Worm (Caenorhabditis elegans) whole organism, young adult: ENCODE measurements around the gene hmgr-1.

Experiments
- B0019.2 ChIP-seq: fragments of 200-800 bp; sonication (Bioruptor generic); conservative IDR thresholded peaks from 2 replicates; pipeline ENCODE4 v1.3.6; 2022; ENCODE audit warnings: missing genetic modification reagents, missing genetic modification characterization, missing compliant biosample characterization
- C06A6.2 ChIP-seq: fragments of 200-800 bp; sonication (Bioruptor generic); conservative IDR thresholded peaks from 2 replicates; pipeline ENCODE4 v1.3.6; 2022; ENCODE audit warnings: missing genetic modification characterization, missing compliant biosample characterization
- C17E4.6 ChIP-seq: fragments of 200-800 bp; sonication (Bioruptor generic); IDR thresholded peaks from 2 replicates; pipeline ENCODE4 v1.3.6; 2022; ENCODE audit warnings: missing genetic modification reagents, missing genetic modification characterization, missing compliant biosample characterization
- F23B12.7 ChIP-seq: sonication (generic microtip); optimal IDR thresholded peaks from 2 replicates; lab custom pipeline; 2017; ENCODE audit warnings: missing genetic modification characterization, mild to moderate bottlenecking, missing compliant biosample characterization, antibody characterized with exemption, moderate library complexity; ENCODE audit not compliant: insufficient read depth
- F33H1.4 ChIP-seq: fragments of 200-800 bp; sonication (Bioruptor generic); IDR thresholded peaks from 2 replicates; pipeline ENCODE4 v1.3.6; 2022; ENCODE audit warnings: missing genetic modification reagents, missing genetic modification characterization, missing compliant biosample characterization
- F37B4.10 ChIP-seq: fragments of 200-800 bp; sonication (Bioruptor generic); IDR thresholded peaks from 2 replicates; pipeline ENCODE4 v1.3.6; 2022; ENCODE audit warnings: missing genetic modification characterization, missing compliant biosample characterization
- K12H6.12 ChIP-seq: fragments of 200-800 bp; sonication (Bioruptor generic); optimal IDR thresholded peaks from 2 replicates; lab custom pipeline; 2018; ENCODE audit warnings: mild to moderate bottlenecking, missing genetic modification characterization, missing compliant biosample characterization
- T07F8.4 ChIP-seq: sonication (generic microtip); optimal IDR thresholded peaks from 2 replicates; lab custom pipeline; 2016; ENCODE audit warnings: mild to moderate bottlenecking, missing genetic modification characterization, moderate library complexity, missing compliant biosample characterization
- Y67H2A.10 ChIP-seq: fragments of 200-800 bp; sonication (Bioruptor generic); conservative IDR thresholded peaks from 2 replicates; pipeline ENCODE4 v1.3.6; 2022; ENCODE audit warnings: missing genetic modification reagents, missing genetic modification characterization, missing compliant biosample characterization
- Y79H2A.3 ChIP-seq: fragments of 200-800 bp; sonication (Bioruptor generic); conservative IDR thresholded peaks from 2 replicates; pipeline ENCODE4 v1.3.6; 2022; ENCODE audit warnings: missing genetic modification reagents, missing genetic modification characterization, missing compliant biosample characterization
- Y95B8A.8 ChIP-seq: fragments of 200-800 bp; sonication (Bioruptor generic); IDR thresholded peaks from 2 replicates; pipeline ENCODE4 v1.3.6; 2022; ENCODE audit warnings: missing genetic modification reagents, missing genetic modification characterization, missing compliant biosample characterization
- aptf-2 ChIP-seq: fragments of 200-800 bp; sonication (Bioruptor generic); conservative IDR thresholded peaks from 2 replicates; pipeline ENCODE4 v1.3.6; 2022; ENCODE audit warnings: missing genetic modification reagents, missing genetic modification characterization, missing compliant biosample characterization
- bed-2 ChIP-seq: fragments of 200-800 bp; sonication (Bioruptor generic); IDR thresholded peaks from 2 replicates; pipeline ENCODE4 v1.3.6; 2022; ENCODE audit warnings: missing genetic modification reagents, missing genetic modification characterization, missing compliant biosample characterization
- ccch-3 ChIP-seq: fragments of 200-800 bp; sonication (Bioruptor generic); optimal IDR thresholded peaks from 2 replicates; lab custom pipeline; 2018; ENCODE audit warnings: mild to moderate bottlenecking, missing genetic modification characterization, missing compliant biosample characterization
- cebp-2 ChIP-seq: fragments of 200-800 bp; sonication (Bioruptor generic); IDR thresholded peaks from 2 replicates; pipeline ENCODE4 v1.3.6; 2022; ENCODE audit warnings: missing genetic modification characterization, missing compliant biosample characterization
- ceh-79 ChIP-seq: sonication (generic microtip); optimal IDR thresholded peaks from 2 replicates; lab custom pipeline; 2017; ENCODE audit warnings: mild to moderate bottlenecking, missing genetic modification characterization, missing compliant biosample characterization
- chd-7 ChIP-seq: sonication (generic microtip); optimal IDR thresholded peaks from 2 replicates; lab custom pipeline; 2016; ENCODE audit warnings: mild to moderate bottlenecking, missing genetic modification characterization, moderate library complexity, missing compliant biosample characterization
- die-1 ChIP-seq: sonication (generic microtip); optimal IDR thresholded peaks from 2 replicates; lab custom pipeline; 2016; ENCODE audit warnings: missing genotype, mild to moderate bottlenecking, missing genetic modification characterization, missing compliant biosample characterization
- dox-1 ChIP-seq: fragments of 200-800 bp; sonication (Bioruptor generic); IDR thresholded peaks from 2 replicates; pipeline ENCODE4 v1.3.6; 2022; ENCODE audit warnings: missing genetic modification reagents, missing genetic modification characterization, missing compliant biosample characterization
- efl-1 ChIP-seq: fragments of 150-350 bp; optimal IDR thresholded peaks from 2 replicates; lab custom pipeline; 2014; ENCODE audit warnings: missing biosample characterization, missing genetic modification reagents, missing genetic modification characterization
- egl-44 ChIP-seq: fragments of 200-800 bp; sonication (Bioruptor generic); IDR thresholded peaks from 2 replicates; pipeline ENCODE4 v1.3.6; 2022; ENCODE audit warnings: missing genetic modification reagents, missing genetic modification characterization, missing compliant biosample characterization
- ekl-4 ChIP-seq: fragments of 200-800 bp; sonication (Bioruptor generic); IDR thresholded peaks from 2 replicates; pipeline ENCODE4 v1.3.6; 2022; ENCODE audit warnings: missing genetic modification reagents, missing genetic modification characterization, missing compliant biosample characterization
- ets-4 ChIP-seq: fragments of 200-800 bp; sonication (Bioruptor generic); optimal IDR thresholded peaks from 2 replicates; lab custom pipeline; 2018; ENCODE audit warnings: mild to moderate bottlenecking, missing genetic modification characterization, missing compliant biosample characterization
- fkh-3 ChIP-seq: sonication (generic microtip); optimal IDR thresholded peaks from 2 replicates; lab custom pipeline; 2016; ENCODE audit warnings: mild to moderate bottlenecking, missing genetic modification characterization, missing compliant biosample characterization
- gei-17 ChIP-seq: fragments of 200-800 bp; sonication (Bioruptor generic); optimal IDR thresholded peaks from 2 replicates; lab custom pipeline; 2018; ENCODE audit warnings: mild to moderate bottlenecking, missing genetic modification characterization, missing compliant biosample characterization
- hmg-1.2 ChIP-seq: fragments of 200-800 bp; sonication (Bioruptor generic); IDR thresholded peaks from 2 replicates; pipeline ENCODE4 v1.3.6; 2022; ENCODE audit warnings: missing genetic modification reagents, missing genetic modification characterization, missing compliant biosample characterization
- hrde-1 ChIP-seq: sonication (generic microtip); optimal IDR thresholded peaks from 2 replicates; lab custom pipeline; 2016; ENCODE audit warnings: missing genetic modification characterization, mild to moderate bottlenecking, missing compliant biosample characterization, moderate library complexity, missing genotype, missing genetic modification reagents, borderline replicate concordance
- let-526 ChIP-seq: fragments of 200-800 bp; sonication (Bioruptor generic); IDR thresholded peaks from 2 replicates; pipeline ENCODE4 v1.3.6; 2022; ENCODE audit warnings: missing genetic modification reagents, missing genetic modification characterization, missing compliant biosample characterization
- let-607 ChIP-seq, 2 experiments: fragments of 200-800 bp in 1 of 2; sonication (Bioruptor generic) in 1 of 2; sonication (generic microtip) in 1 of 2; optimal IDR thresholded peaks; 2 replicates each; lab custom pipeline; 2016 to 2018; ENCODE audit warnings: mild to moderate bottlenecking in 2 of 2, missing compliant biosample characterization in 2 of 2, missing genetic modification characterization in 2 of 2, moderate library complexity in 2 of 2, missing genotype in 1 of 2
- lin-35 ChIP-seq, 3 experiments: fragments of 150-350 bp in 2 of 3; sonication (generic microtip) in 1 of 3; optimal IDR thresholded peaks; 2 replicates each; lab custom pipeline; 2014 to 2018; ENCODE audit warnings: missing biosample characterization in 3 of 3, missing genetic modification characterization in 3 of 3, missing genetic modification reagents in 3 of 3
- madf-6 ChIP-seq: fragments of 200-800 bp; sonication (Bioruptor generic); IDR thresholded peaks from 2 replicates; pipeline ENCODE4 v1.3.6; 2022; ENCODE audit warnings: missing genetic modification reagents, missing genetic modification characterization, missing compliant biosample characterization
- mcd-1 ChIP-seq: fragments of 200-800 bp; sonication (Bioruptor generic); IDR thresholded peaks from 2 replicates; pipeline ENCODE4 v1.3.6; 2022; ENCODE audit warnings: missing genetic modification reagents, missing genetic modification characterization, missing compliant biosample characterization
- nfya-2 ChIP-seq: fragments of 200-800 bp; sonication (Bioruptor generic); IDR thresholded peaks from 2 replicates; pipeline ENCODE4 v1.3.6; 2022; ENCODE audit warnings: missing genetic modification reagents, missing genetic modification characterization, missing compliant biosample characterization
- nfyb-1 ChIP-seq: fragments of 200-800 bp; sonication (Bioruptor generic); IDR thresholded peaks from 2 replicates; pipeline ENCODE4 v1.3.6; 2022; ENCODE audit warnings: missing genetic modification reagents, missing genetic modification characterization, missing compliant biosample characterization
- nhr-90 ChIP-seq: sonication (generic microtip); optimal IDR thresholded peaks from 2 replicates; lab custom pipeline; 2016; ENCODE audit warnings: missing genotype, mild to moderate bottlenecking, missing genetic modification characterization, missing compliant biosample characterization
- rcor-1 ChIP-seq: fragments of 200-800 bp; sonication (Bioruptor generic); IDR thresholded peaks from 2 replicates; pipeline ENCODE4 v1.3.6; 2022; ENCODE audit warnings: missing genetic modification reagents, missing genetic modification characterization, missing compliant biosample characterization
- rpc-1 ChIP-seq, 2 experiments: fragments of 150-350 bp in 1 of 2; sonication (generic microtip) in 1 of 2; optimal IDR thresholded peaks; 2 replicates each; lab custom pipeline; 2014 to 2018; ENCODE audit warnings: missing biosample characterization in 1 of 2, missing genetic modification characterization in 1 of 2, missing genetic modification reagents in 1 of 2, missing genotype in 1 of 2
- sdz-38 ChIP-seq: sonication (generic microtip); optimal IDR thresholded peaks from 2 replicates; lab custom pipeline; 2016; ENCODE audit warnings: missing genotype, missing genetic modification characterization, missing compliant biosample characterization
- sea-2 ChIP-seq: fragments of 200-800 bp; sonication (Bioruptor generic); IDR thresholded peaks from 2 replicates; pipeline ENCODE4 v1.3.6; 2022; ENCODE audit warnings: missing genetic modification characterization, missing compliant biosample characterization
- snpc-4 ChIP-seq, 5 experiments: fragments of 150-350 bp in 1 of 5; sonication (generic microtip) in 4 of 5; optimal IDR thresholded peaks; 2 replicates each; lab custom pipeline; 2014 to 2018; ENCODE audit warnings: missing genetic modification characterization in 5 of 5, missing biosample characterization in 3 of 5, antibody characterized with exemption in 2 of 5, mild to moderate bottlenecking in 2 of 5, missing compliant biosample characterization in 2 of 5, missing genotype in 2 of 5, moderate library complexity in 2 of 5, missing genetic modification reagents in 1 of 5
- somi-1 ChIP-seq: fragments of 200-800 bp; sonication (Bioruptor generic); optimal IDR thresholded peaks from 2 replicates; lab custom pipeline; 2018; ENCODE audit warnings: mild to moderate bottlenecking, missing genetic modification characterization, missing compliant biosample characterization
- sptf-2 ChIP-seq: fragments of 200-800 bp; sonication (Bioruptor generic); optimal IDR thresholded peaks from 2 replicates; lab custom pipeline; 2018; ENCODE audit warnings: mild to moderate bottlenecking, missing genetic modification characterization, missing compliant biosample characterization
- tlf-1 ChIP-seq: fragments of 200-800 bp; sonication (Bioruptor generic); optimal IDR thresholded peaks from 2 replicates; lab custom pipeline; 2018; ENCODE audit warnings: mild to moderate bottlenecking, missing genetic modification characterization, missing compliant biosample characterization
- xnd-1 ChIP-seq: sonication (generic microtip); optimal IDR thresholded peaks from 2 replicates; lab custom pipeline; 2016; ENCODE audit warnings: missing genotype, missing genetic modification reagents, missing genetic modification characterization, missing compliant biosample characterization
- zfh-2 ChIP-seq: fragments of 200-800 bp; sonication (Bioruptor generic); conservative IDR thresholded peaks from 2 replicates; pipeline ENCODE4 v1.3.6; 2022; ENCODE audit warnings: missing genetic modification reagents, missing genetic modification characterization, missing compliant biosample characterization
- zim-3 ChIP-seq: sonication (generic microtip); optimal IDR thresholded peaks from 2 replicates; lab custom pipeline; 2017; ENCODE audit warnings: mild to moderate bottlenecking, missing genetic modification characterization, moderate library complexity, missing compliant biosample characterization
- ztf-3 ChIP-seq: fragments of 200-800 bp; sonication (Bioruptor generic); optimal IDR thresholded peaks from 2 replicates; lab custom pipeline; 2018; ENCODE audit warnings: mild to moderate bottlenecking, missing genetic modification characterization, missing compliant biosample characterization

hmgr-1 gene

ce11 chrIII:7335220-7335619 lies 24.1 kb upstream of the hmgr-1 start, which contains the start of gene F56C9.10 (continued):
- peak; percentile 71; the same call in 1 of the 2 replicates for TF ChIP-seq ekl-4
- no peak for TF ChIP-seq efl-1
- no peak for TF ChIP-seq fkh-3 (tag; lab: Kevin White, UChicago)
- no peak for TF ChIP-seq Y79H2A.3
- no peak for TF ChIP-seq sdz-38
- 0 out of 2 replicates have a peak, but pooled peaks have one; percentile 14 for TF ChIP-seq C06A6.2
- peak; percentile 51; the same call in 1 of the 2 replicates for TF ChIP-seq let-526 (GFP tag; lab: Robert Waterston, UW)
- no peak for TF ChIP-seq F37B4.10 (GFP tag; lab: Robert Waterston, UW)
- TF ChIP-seq C17E4.6: no peak
- peak; percentile 42 for TF ChIP-seq ztf-3 (GFP tag; lab: Kevin White, UChicago)
- peak; percentile 34 for TF ChIP-seq die-1 (tag; lab: Kevin White, UChicago)
- TF ChIP-seq zfh-2: peak; percentile 75
- TF ChIP-seq ceh-79 (tag; lab: Kevin White, UChicago): no peak
- peak in 1 of 3 experiments; percentile 27 for TF ChIP-seq lin-35 (GFP tag; optimal IDR thresholded peaks at IDR 0.05; lab: Kevin White, UChicago)
- TF ChIP-seq cebp-2: no peak
- TF ChIP-seq T07F8.4 (tag; lab: Kevin White, UChicago): no peak
- peak; percentile 82 for TF ChIP-seq chd-7 (tag; lab: Kevin White, UChicago)
- TF ChIP-seq hmg-1.2: peak; percentile 50; the same call in 1 of the 2 replicates
- TF ChIP-seq xnd-1 (tag; lab: Kevin White, UChicago): no peak
- peak; percentile 19 for TF ChIP-seq ets-4
- TF ChIP-seq mcd-1: peak; percentile 60
- no peak for TF ChIP-seq sea-2 (GFP tag; lab: Robert Waterston, UW)
- peak; percentile 67 to 69 for TF ChIP-seq let-607 (tag; optimal IDR thresholded peaks at IDR 0.05; lab: Kevin White, UChicago)
- TF ChIP-seq ccch-3 (GFP tag; lab: Kevin White, UChicago): no peak
- TF ChIP-seq F33H1.4 (GFP tag; lab: Robert Waterston, UW): peak; percentile 41
- no peak for TF ChIP-seq zim-3 (tag; lab: Kevin White, UChicago)
- peak; percentile 83 for TF ChIP-seq nfyb-1 (GFP tag; lab: Robert Waterston, UW)
- TF ChIP-seq egl-44 (GFP tag; lab: Robert Waterston, UW): 0 out of 2 replicates have a peak, but pooled peaks have one; percentile 34
- TF ChIP-seq nfya-2 (GFP tag; lab: Robert Waterston, UW): no peak
- no peak for TF ChIP-seq B0019.2
- TF ChIP-seq aptf-2 (GFP tag; lab: Robert Waterston, UW): no peak
- TF ChIP-seq rpc-1 (optimal IDR thresholded peaks at IDR 0.05; lab: Kevin White, UChicago): no peak
- no peak for TF ChIP-seq rpc-1 (tag; optimal IDR thresholded peaks at IDR 0.05; lab: Kevin White, UChicago)
- no peak for TF ChIP-seq Y67H2A.10 (GFP tag; lab: Robert Waterston, UW)
- no peak for TF ChIP-seq Y95B8A.8 (GFP tag; lab: Robert Waterston, UW)
- no peak for TF ChIP-seq bed-2 (GFP tag; lab: Robert Waterston, UW)
- no peak for TF ChIP-seq sptf-2 (GFP tag; lab: Kevin White, UChicago)
- no peak for TF ChIP-seq snpc-4 (GFP tag; optimal IDR thresholded peaks at IDR 0.05; lab: Kevin White, UChicago)
- peak; percentile 51 to 60 (median 54) for TF ChIP-seq snpc-4 (tag; optimal IDR thresholded peaks at IDR 0.05; lab: Kevin White, UChicago)
- TF ChIP-seq F23B12.7 (tag; lab: Kevin White, UChicago): no peak
- TF ChIP-seq hrde-1 (tag; lab: Kevin White, UChicago): no peak
- TF ChIP-seq tlf-1: peak; percentile 67
- 0 out of 2 replicates have a peak, but pooled peaks have one; percentile 20 for TF ChIP-seq rcor-1 (GFP tag; lab: Robert Waterston, UW)
- TF ChIP-seq gei-17 (GFP tag; lab: Kevin White, UChicago): peak; percentile 43
- peak; percentile 78 for TF ChIP-seq K12H6.12 (tag; lab: Kevin White, UChicago)
- TF ChIP-seq somi-1 (GFP tag; lab: Kevin White, UChicago): peak; percentile 95
- peak; percentile 54; the same call in 1 of the 2 replicates for TF ChIP-seq dox-1 (GFP tag; lab: Robert Waterston, UW)
- TF ChIP-seq madf-6 (GFP tag; lab: Robert Waterston, UW): no peak
- peak; percentile 47 for TF ChIP-seq nhr-90 (tag; lab: Kevin White, UChicago)
